Fruit fly (Drosophila melanogaster) Kc167 (cell line): ENCODE results near the gene Desat1.

Experiments
- Myc ChIP-seq: fragments of >200 bp; optimal IDR thresholded peaks from 2 replicates; lab custom pipeline; 2017; ENCODE audit warnings: missing external identifiers
- Sin3A ChIP-seq: fragments of >200 bp; optimal IDR thresholded peaks from 2 replicates; lab custom pipeline; 2018; ENCODE audit warnings: missing external identifiers
- h ChIP-seq: fragments of >200 bp; optimal IDR thresholded peaks from 3 replicates; lab custom pipeline; 2018; ENCODE audit warnings: missing external identifiers
- insv ChIP-seq: fragments of >200 bp; optimal IDR thresholded peaks from 3 replicates; lab custom pipeline; 2018; ENCODE audit warnings: missing external identifiers
- psq ChIP-seq: fragments of >200 bp; optimal IDR thresholded peaks from 2 replicates; lab custom pipeline; 2017; ENCODE audit warnings: missing external identifiers

dm6 chr3R:12402935-12403334, 36.5 kb upstream of the Desat1 start:
- TF ChIP-seq insv (lab: Kevin White, UChicago), result no peak
- no peak for TF ChIP-seq Myc (lab: Kevin White, UChicago)
- TF ChIP-seq Sin3A (lab: Kevin White, UChicago), result no peak
- TF ChIP-seq h, result no peak
- TF ChIP-seq psq (lab: Kevin White, UChicago), result no peak
